Worm (Caenorhabditis elegans) whole organism, L3 larva: ENCODE results near the gene sox-4.

Experiments used
- R02D3.7 ChIP-seq: fragments of 150-350 bp; optimal IDR thresholded peaks from 2 replicates; lab custom pipeline; 2014; ENCODE audit warnings: missing biosample characterization, missing genetic modification characterization
- ZK546.5 ChIP-seq: sonication (generic microtip); optimal IDR thresholded peaks from 2 replicates; lab custom pipeline; 2017; ENCODE audit warnings: missing biosample characterization, missing genetic modification characterization
- aly-2 ChIP-seq: fragments of 150-350 bp; optimal IDR thresholded peaks from 2 replicates; lab custom pipeline; 2014; ENCODE audit warnings: missing biosample characterization, missing genetic modification characterization
- ama-1 ChIP-seq: fragments of 150-350 bp; optimal IDR thresholded peaks from 2 replicates; lab custom pipeline; 2018
- daf-12 ChIP-seq: fragments of 150-350 bp; optimal IDR thresholded peaks from 2 replicates; lab custom pipeline; 2014; ENCODE audit warnings: missing biosample characterization, missing genetic modification reagents, missing genetic modification characterization
- egl-27 ChIP-seq: sonication (generic microtip); optimal IDR thresholded peaks from 4 replicates; lab custom pipeline; 2017; ENCODE audit warnings: missing biosample characterization, missing genetic modification reagents, missing genetic modification characterization
- egl-5 ChIP-seq: fragments of 150-350 bp; optimal IDR thresholded peaks from 2 replicates; lab custom pipeline; 2017; ENCODE audit warnings: missing biosample characterization, missing genetic modification reagents, missing genetic modification characterization, inconsistent platforms
- elt-1 ChIP-seq: fragments of 150-350 bp; optimal IDR thresholded peaks from 2 replicates; lab custom pipeline; 2014; ENCODE audit warnings: missing biosample characterization, missing genetic modification characterization
- elt-2 ChIP-seq: sonication (generic microtip); optimal IDR thresholded peaks from 2 replicates; lab custom pipeline; 2016; ENCODE audit warnings: missing genetic modification reagents, mild to moderate bottlenecking, missing genetic modification characterization, missing compliant biosample characterization
- elt-3 ChIP-seq, 3 experiments: fragments of 150-350 bp in 1 of 3; sonication (generic microtip) in 2 of 3; optimal IDR thresholded peaks; 2 replicates in 2 of 3; 4 replicates in 1 of 3; lab custom pipeline; 2014 to 2017; ENCODE audit warnings: missing biosample characterization in 3 of 3, missing genetic modification characterization in 3 of 3
- eor-1 ChIP-seq, 2 experiments: fragments of 150-350 bp; optimal IDR thresholded peaks; 2 replicates each; lab custom pipeline; 2014 to 2018; ENCODE audit warnings: missing biosample characterization in 2 of 2, missing genetic modification characterization in 2 of 2
- fkh-10 ChIP-seq: sonication (generic microtip); optimal IDR thresholded peaks from 2 replicates; lab custom pipeline; 2017; ENCODE audit warnings: missing biosample characterization, missing genetic modification reagents, missing genetic modification characterization
- fos-1 ChIP-seq: fragments of 150-350 bp; optimal IDR thresholded peaks from 2 replicates; lab custom pipeline; 2014; ENCODE audit warnings: missing biosample characterization, missing genetic modification characterization
- hmg-11 ChIP-seq: sonication (generic microtip); optimal IDR thresholded peaks from 2 replicates; lab custom pipeline; 2016; ENCODE audit warnings: missing genetic modification characterization, missing compliant biosample characterization
- lin-15B ChIP-seq: fragments of 150-350 bp; optimal IDR thresholded peaks from 2 replicates; lab custom pipeline; 2014; ENCODE audit warnings: missing biosample characterization, missing genetic modification characterization
- lin-39 ChIP-seq: fragments of 150-350 bp; optimal IDR thresholded peaks from 2 replicates; lab custom pipeline; 2018; ENCODE audit warnings: missing biosample characterization, missing genetic modification reagents, missing genetic modification characterization
- lsy-12 ChIP-seq: sonication (generic microtip); optimal IDR thresholded peaks from 2 replicates; lab custom pipeline; 2016; ENCODE audit warnings: mild to moderate bottlenecking, missing genetic modification characterization, missing compliant biosample characterization
- mml-1 ChIP-seq: fragments of 150-350 bp; sonication (generic microtip); optimal IDR thresholded peaks from 3 replicates; lab custom pipeline; 2014; ENCODE audit warnings: missing biosample characterization, missing genetic modification characterization
- nfya-1 ChIP-seq: sonication (generic microtip); optimal IDR thresholded peaks from 2 replicates; lab custom pipeline; 2017; ENCODE audit warnings: missing genetic modification characterization, mild to moderate bottlenecking, missing compliant biosample characterization, antibody characterized with exemption, moderate library complexity; ENCODE audit not compliant: insufficient read depth
- nhr-11 ChIP-seq: fragments of 150-350 bp; optimal IDR thresholded peaks from 2 replicates; lab custom pipeline; 2014; ENCODE audit warnings: missing biosample characterization, missing genetic modification characterization
- nhr-23 ChIP-seq: fragments of 150-350 bp; optimal IDR thresholded peaks from 2 replicates; lab custom pipeline; 2014; ENCODE audit warnings: missing biosample characterization, missing genetic modification reagents, missing genetic modification characterization
- nhr-237 ChIP-seq: fragments of 150-350 bp; optimal IDR thresholded peaks from 2 replicates; lab custom pipeline; 2014; ENCODE audit warnings: missing biosample characterization, missing genetic modification characterization
- nhr-25 ChIP-seq: sonication (generic microtip); optimal IDR thresholded peaks from 2 replicates; lab custom pipeline; 2017; ENCODE audit warnings: missing biosample characterization, missing genetic modification characterization
- nhr-28 ChIP-seq: fragments of 150-350 bp; optimal IDR thresholded peaks from 2 replicates; lab custom pipeline; 2014; ENCODE audit warnings: missing biosample characterization, missing genetic modification characterization
- nhr-43 ChIP-seq: sonication (generic microtip); optimal IDR thresholded peaks from 2 replicates; lab custom pipeline; 2016; ENCODE audit warnings: mild to moderate bottlenecking, missing genetic modification characterization, missing compliant biosample characterization; ENCODE audit not compliant: poor library complexity, severe bottlenecking
- nhr-67 ChIP-seq: fragments of 150-350 bp; optimal IDR thresholded peaks from 2 replicates; lab custom pipeline; 2014; ENCODE audit warnings: missing biosample characterization, missing genetic modification characterization
- nhr-76 ChIP-seq: fragments of 150-350 bp; sonication (generic microtip); optimal IDR thresholded peaks from 5 replicates; lab custom pipeline; 2014; ENCODE audit warnings: missing biosample characterization, missing genetic modification characterization
- pha-4 ChIP-seq: fragments of 150-350 bp; optimal IDR thresholded peaks from 2 replicates; lab custom pipeline; 2014; ENCODE audit warnings: missing biosample characterization, missing genetic modification reagents, missing genetic modification characterization
- pqm-1 ChIP-seq: fragments of 150-350 bp; optimal IDR thresholded peaks from 2 replicates; lab custom pipeline; 2017; ENCODE audit warnings: missing biosample characterization, missing genetic modification characterization, inconsistent platforms
- sea-2 ChIP-seq: fragments of 150-350 bp; sonication (generic microtip); optimal IDR thresholded peaks from 4 replicates; lab custom pipeline; 2014; ENCODE audit warnings: missing biosample characterization, missing genetic modification reagents, missing genetic modification characterization
- skn-1 ChIP-seq: fragments of 150-350 bp; optimal IDR thresholded peaks from 2 replicates; lab custom pipeline; 2014; ENCODE audit warnings: missing biosample characterization, missing genetic modification characterization
- snpc-4 ChIP-seq: fragments of 150-350 bp; optimal IDR thresholded peaks from 2 replicates; lab custom pipeline; 2014; ENCODE audit warnings: missing biosample characterization, missing genetic modification characterization
- unc-39 ChIP-seq: sonication (generic microtip); optimal IDR thresholded peaks from 4 replicates; lab custom pipeline; 2017; ENCODE audit warnings: missing biosample characterization, missing genetic modification characterization
- ztf-4 ChIP-seq: fragments of 150-350 bp; optimal IDR thresholded peaks from 2 replicates; lab custom pipeline; 2014; ENCODE audit warnings: missing biosample characterization, missing genetic modification characterization

Gene sox-4

DNA sequence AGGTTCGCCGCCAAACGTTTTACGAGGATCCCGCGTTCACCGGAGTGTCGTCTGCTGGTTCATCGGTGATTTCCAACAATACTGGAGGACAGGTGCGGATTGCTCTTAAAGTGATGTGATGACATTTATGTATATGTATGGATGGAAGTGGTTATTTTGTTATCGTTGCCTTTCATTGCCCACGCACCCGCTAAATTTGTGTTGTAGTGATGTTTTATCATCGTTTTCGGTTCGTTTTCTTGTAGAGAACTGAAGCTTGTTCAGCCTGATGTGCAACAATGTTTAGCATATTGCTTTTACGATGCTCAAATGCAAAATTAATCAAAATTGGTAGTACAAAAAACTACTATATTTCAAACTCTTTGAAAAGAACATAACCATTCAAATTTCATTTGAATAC, 39.0 kb upstream of the sox-4 start:
- no peak for TF ChIP-seq lin-39
- no peak for TF ChIP-seq ZK546.5
- TF ChIP-seq elt-2 (tag; lab: Kevin White, UChicago): peak; percentile 31
- TF ChIP-seq fkh-10 (GFP tag; lab: Kevin White, UChicago): no peak
- no peak for TF ChIP-seq nhr-11 (tag; lab: Kevin White, UChicago)

DNA sequence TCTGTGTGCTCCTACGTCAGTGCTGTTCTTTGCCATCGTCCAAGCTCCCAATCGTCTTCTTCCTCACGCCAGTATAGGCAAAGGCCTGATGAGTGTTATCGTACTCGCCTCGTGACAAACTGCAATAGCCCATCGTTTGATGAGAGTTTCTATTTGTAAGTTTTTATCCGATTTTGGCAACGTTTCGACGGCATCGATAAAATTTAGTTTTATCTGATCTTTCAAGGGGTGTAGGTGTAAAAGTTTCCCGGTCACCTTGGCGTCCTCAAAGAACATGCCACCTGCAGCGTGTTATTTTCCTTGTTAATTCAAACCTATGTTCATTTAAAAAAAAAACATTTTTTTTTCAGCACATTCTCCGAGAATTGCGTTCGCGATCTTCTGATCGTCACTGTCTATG, 38.3 kb upstream of the sox-4 start:
- peak; percentile 32 for TF ChIP-seq nhr-25 (tag; lab: Kevin White, UChicago)
- no peak for TF ChIP-seq aly-2 (tag; lab: Kevin White, UChicago)
- no peak for TF ChIP-seq fos-1 (tag; lab: Kevin White, UChicago)
- no peak for TF ChIP-seq nfya-1 (tag; lab: Kevin White, UChicago)
- no peak for TF ChIP-seq nhr-67 (tag; lab: Kevin White, UChicago)
- TF ChIP-seq sea-2 (GFP tag; lab: Kevin White, UChicago): no peak
- peak; percentile 73 for TF ChIP-seq elt-1 (tag; lab: Kevin White, UChicago)

DNA sequence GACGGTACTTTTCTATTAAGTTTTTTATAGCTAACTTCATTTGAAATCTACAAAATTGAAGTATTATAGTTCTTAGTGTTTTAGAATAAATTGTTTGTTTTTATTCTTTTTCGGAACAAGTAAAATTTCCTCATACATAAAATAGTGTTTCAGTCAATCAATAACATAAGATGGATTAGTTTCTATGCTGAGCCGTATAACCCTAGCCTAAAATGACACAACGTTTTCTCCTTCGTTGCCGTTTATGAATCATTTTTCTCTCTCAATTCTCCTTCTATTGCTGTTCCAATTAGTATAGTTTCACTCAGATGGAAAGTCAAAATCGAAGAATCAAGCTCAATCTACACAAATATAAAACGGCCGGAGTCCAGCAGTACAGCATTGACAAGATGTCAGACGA, 33.4 kb upstream of the sox-4 start, which contains the start of gene rgs-7:
Gene rgs-7 (plus strand): TSS at position 301 of the 400 bp plus-strand sequence.
- no peak for TF ChIP-seq R02D3.7 (tag; lab: Kevin White, UChicago)

ce11 chrX:3540861-3541260, 32.1 kb upstream of the sox-4 start:
- peak; percentile 61 for TF ChIP-seq ama-1 (lab: Kevin White, UChicago)
- TF ChIP-seq ztf-4 (tag; lab: Kevin White, UChicago): no peak
- TF ChIP-seq lsy-12: no peak
- no peak for TF ChIP-seq egl-27 (tag; lab: Kevin White, UChicago)
- no peak for TF ChIP-seq nhr-28 (tag; lab: Kevin White, UChicago)
- TF ChIP-seq nhr-43 (tag; lab: Kevin White, UChicago): no peak
- peak; percentile 72 for TF ChIP-seq nhr-25 (tag; lab: Kevin White, UChicago)
- no peak for TF ChIP-seq nhr-76
- peak; percentile 18 for TF ChIP-seq snpc-4 (tag; lab: Kevin White, UChicago)
- TF ChIP-seq fkh-10 (GFP tag; lab: Kevin White, UChicago): no peak
- TF ChIP-seq egl-5: peak; percentile 61
- peak; percentile 55 for TF ChIP-seq nfya-1 (tag; lab: Kevin White, UChicago)
- no peak for TF ChIP-seq lin-15B (tag; lab: Kevin White, UChicago)
- peak; percentile 58 for TF ChIP-seq pha-4 (tag; lab: Kevin White, UChicago)
- TF ChIP-seq nhr-23 (tag; lab: Kevin White, UChicago): peak; percentile 62
- peak; percentile 12 for TF ChIP-seq elt-2 (tag; lab: Kevin White, UChicago)
- TF ChIP-seq lin-39: peak; percentile 86
- no peak for TF ChIP-seq daf-12 (tag; lab: Kevin White, UChicago)
- TF ChIP-seq pqm-1 (tag; lab: Kevin White, UChicago): no peak
- TF ChIP-seq fos-1 (tag; lab: Kevin White, UChicago): no peak
- TF ChIP-seq elt-3 (tag; optimal IDR thresholded peaks at IDR 0.05; lab: Kevin White, UChicago): no peak
- TF ChIP-seq elt-1 (tag; lab: Kevin White, UChicago): no peak
- TF ChIP-seq hmg-11 (tag; lab: Kevin White, UChicago): peak; percentile 34
- no peak for TF ChIP-seq mml-1 (tag; lab: Kevin White, UChicago)

DNA sequence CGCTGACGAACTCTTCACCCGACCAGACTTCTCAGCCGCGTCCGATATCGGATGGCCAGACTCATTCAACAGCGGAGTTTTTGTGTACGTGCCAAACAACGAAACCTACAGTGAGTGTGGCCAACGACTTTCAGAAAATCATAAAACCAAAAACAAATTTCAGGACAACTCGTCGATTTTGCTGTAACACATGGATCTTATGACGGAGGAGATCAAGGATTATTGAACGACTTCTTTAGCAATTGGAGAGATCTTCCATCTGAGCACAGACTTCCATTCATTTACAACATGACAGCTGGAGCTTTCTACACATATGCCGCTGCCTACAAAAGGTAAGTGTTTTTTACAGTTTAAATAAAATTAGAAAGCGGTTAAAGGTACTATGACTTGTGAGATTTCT, 29.3 kb upstream of the sox-4 start:
- TF ChIP-seq nhr-23 (tag; lab: Kevin White, UChicago): no peak
- TF ChIP-seq ZK546.5: no peak
- TF ChIP-seq sea-2 (GFP tag; lab: Kevin White, UChicago): no peak
- TF ChIP-seq eor-1 (tag; optimal IDR thresholded peaks at IDR 0.05; lab: Kevin White, UChicago): no peak
- TF ChIP-seq unc-39 (tag; lab: Kevin White, UChicago): no peak

DNA sequence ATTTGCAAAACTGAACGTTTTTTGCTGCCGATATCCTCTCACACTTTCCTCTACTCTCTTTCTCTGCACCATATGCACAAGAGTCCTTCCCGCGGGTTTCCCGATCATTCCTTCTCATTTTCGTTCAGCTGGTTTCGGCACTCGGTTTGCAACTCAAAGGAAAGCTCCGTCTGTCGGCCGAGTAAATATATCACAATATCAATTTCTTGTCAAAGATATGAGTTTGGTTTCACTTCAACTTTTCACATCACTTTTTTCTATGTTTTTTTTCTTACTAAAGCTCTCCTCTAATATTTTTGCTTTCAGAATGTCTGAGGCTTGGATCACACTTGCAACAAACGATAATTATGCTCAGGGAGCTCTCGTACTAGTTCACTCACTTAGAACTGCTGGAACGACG, 28.5 kb upstream of the sox-4 start, which contains the start of gene gyg-1:
Gene gyg-1 (plus strand): TSS at position 301 of the 400 bp plus-strand sequence.
- TF ChIP-seq skn-1 (tag; lab: Kevin White, UChicago): no peak
- TF ChIP-seq nhr-11 (tag; lab: Kevin White, UChicago): no peak
- TF ChIP-seq pha-4 (tag; lab: Kevin White, UChicago): peak; percentile 12
- TF ChIP-seq fkh-10 (GFP tag; lab: Kevin White, UChicago): no peak
- no peak for TF ChIP-seq egl-5
- no peak for TF ChIP-seq nhr-237 (tag; lab: Kevin White, UChicago)
- TF ChIP-seq, all 47 proteins: peak for 1
